Fruit fly (Drosophila melanogaster): ENCODE data around the gene hng3.
A peak's percentile ranks its signal among the peaks of the same experiment; 100 is the strongest.

- TF ChIP-seq Gug (GFP tag; IDR thresholded peaks at IDR 0.05) (peak; percentile 39; the same call in 1 of the 2 replicates), dac (GFP tag; optimal IDR thresholded peaks at IDR 0.05) (no peak), Sox14 (GFP tag; optimal IDR thresholded peaks at IDR 0.05) (peak; percentile 71), CG31627 (GFP tag; optimal IDR thresholded peaks at IDR 0.05) (peak; percentile 56), Blimp-1 (GFP tag; optimal IDR thresholded peaks at IDR 0.05) (no peak), CG10669 (GFP tag; optimal IDR thresholded peaks at IDR 0.05) (peak; percentile 78), Ets96B (tag; optimal IDR thresholded peaks at IDR 0.05) (peak; percentile 83)
Measured at dm6 chr3L:735948-736347, 19.3 kb downstream of the hng3 start.

Measured in whole organism, prepupa.